Fruit fly (Drosophila melanogaster) whole organism, embryonic: Measurements from ENCODE around the gene CG32271.

ENCODE experiments used
- Atf6 ChIP-seq: fragments of 200-800 bp; sonication (Bioruptor generic); IDR thresholded peaks from 2 replicates; pipeline ENCODE4 v1.3.6; 2022; ENCODE audit warnings: missing biosample characterization, missing genetic modification characterization
- CG10274 ChIP-seq: fragments of 200-800 bp; sonication (Bioruptor generic); optimal IDR thresholded peaks from 3 replicates; lab custom pipeline; 2017; ENCODE audit warnings: missing biosample characterization, mild to moderate bottlenecking, missing genetic modification characterization
- CG10543 ChIP-seq: fragments of 200-800 bp; sonication (Bioruptor generic); optimal IDR thresholded peaks from 3 replicates; lab custom pipeline; 2017; ENCODE audit warnings: missing biosample characterization, mild to moderate bottlenecking, missing genetic modification characterization, moderate library complexity
- CG10654 ChIP-seq: fragments of 200-800 bp; sonication (Bioruptor generic); optimal IDR thresholded peaks from 2 replicates; lab custom pipeline; 2016; ENCODE audit warnings: missing biosample characterization, missing genetic modification characterization
- CG11504 ChIP-seq: fragments of 200-800 bp; sonication (Bioruptor generic); optimal IDR thresholded peaks from 3 replicates; lab custom pipeline; 2019; ENCODE audit warnings: missing biosample characterization, mild to moderate bottlenecking, missing genetic modification characterization, moderate library complexity
- CG12391 ChIP-seq: fragments of 200-800 bp; sonication (Bioruptor generic); optimal IDR thresholded peaks from 3 replicates; lab custom pipeline; 2018; ENCODE audit warnings: missing biosample characterization, mild to moderate bottlenecking, missing genetic modification characterization, moderate library complexity
- CG13123 ChIP-seq: fragments of 200-800 bp; sonication (Bioruptor generic); optimal IDR thresholded peaks from 2 replicates; lab custom pipeline; 2016; ENCODE audit warnings: missing biosample characterization, missing genetic modification characterization
- CG13894 ChIP-seq: fragments of 200-800 bp; sonication (Bioruptor generic); optimal IDR thresholded peaks from 3 replicates; lab custom pipeline; 2018; ENCODE audit warnings: missing biosample characterization, mild to moderate bottlenecking, missing genetic modification characterization, moderate library complexity
- CG15479 ChIP-seq: fragments of 200-800 bp; sonication (Bioruptor generic); optimal IDR thresholded peaks from 3 replicates; lab custom pipeline; 2019; ENCODE audit warnings: missing biosample characterization, mild to moderate bottlenecking, missing genetic modification characterization, moderate library complexity
- CG16815 ChIP-seq: fragments of 200-800 bp; sonication (Bioruptor generic); optimal IDR thresholded peaks from 3 replicates; lab custom pipeline; 2017; ENCODE audit warnings: missing biosample characterization, mild to moderate bottlenecking, missing genetic modification characterization
- CG17361 ChIP-seq: fragments of 200-800 bp; sonication (Bioruptor generic); IDR thresholded peaks from 3 replicates; pipeline ENCODE4 v1.3.6; 2022; ENCODE audit warnings: missing biosample characterization, missing genetic modification characterization
- CG2712 ChIP-seq: fragments of 200-800 bp; optimal IDR thresholded peaks from 3 replicates; lab custom pipeline; 2019; ENCODE audit warnings: missing biosample characterization, mild to moderate bottlenecking, missing genetic modification characterization, moderate library complexity
- CG3065 ChIP-seq: fragments of 200-800 bp; sonication (Bioruptor generic); optimal IDR thresholded peaks from 2 replicates; lab custom pipeline; 2016; ENCODE audit warnings: missing biosample characterization, missing genetic modification characterization
- CG3407 ChIP-seq: fragments of 200-800 bp; sonication (Bioruptor generic); optimal IDR thresholded peaks from 2 replicates; lab custom pipeline; 2018; ENCODE audit warnings: missing biosample characterization, mild to moderate bottlenecking, missing genetic modification characterization
- CG5953 ChIP-seq: fragments of 200-800 bp; sonication (Bioruptor generic); IDR thresholded peaks from 2 replicates; pipeline ENCODE4 v1.3.6; 2022; ENCODE audit warnings: missing biosample characterization, missing genetic modification characterization
- CG9437 ChIP-seq: fragments of 200-800 bp; sonication (Bioruptor generic); optimal IDR thresholded peaks from 2 replicates; lab custom pipeline; 2018; ENCODE audit warnings: missing biosample characterization, mild to moderate bottlenecking, missing genetic modification characterization
- CG9817 ChIP-seq: fragments of 200-800 bp; sonication (Bioruptor generic); optimal IDR thresholded peaks from 2 replicates; lab custom pipeline; 2018; ENCODE audit warnings: missing biosample characterization, mild to moderate bottlenecking, missing genetic modification characterization, moderate library complexity
- CoRest ChIP-seq: fragments of 200-800 bp; sonication (Bioruptor generic); optimal IDR thresholded peaks from 3 replicates; lab custom pipeline; 2018; ENCODE audit warnings: missing biosample characterization, mild to moderate bottlenecking, missing genetic modification characterization, moderate library complexity
- Elba2 ChIP-seq: fragments of 200-800 bp; sonication (Bioruptor generic); optimal IDR thresholded peaks from 3 replicates; lab custom pipeline; 2016; ENCODE audit warnings: missing biosample characterization, missing genetic modification characterization
- MTF-1 ChIP-seq: fragments of 200-800 bp; sonication (Bioruptor generic); optimal IDR thresholded peaks from 2 replicates; lab custom pipeline; 2018; ENCODE audit warnings: missing biosample characterization, mild to moderate bottlenecking, missing genetic modification characterization, borderline replicate concordance
- Neu2 ChIP-seq: fragments of 200-800 bp; sonication (Bioruptor generic); optimal IDR thresholded peaks from 3 replicates; lab custom pipeline; 2016; ENCODE audit warnings: missing biosample characterization, missing genetic modification characterization, borderline replicate concordance
- Opbp ChIP-seq: fragments of 200-800 bp; sonication (Bioruptor generic); IDR thresholded peaks from 3 replicates; pipeline ENCODE4 v1.3.6; 2022; ENCODE audit warnings: missing biosample characterization, missing genetic modification characterization; ENCODE audit not compliant: partially characterized antibody
- Rx ChIP-seq: fragments of 200-800 bp; sonication (Bioruptor generic); IDR thresholded peaks from 2 replicates; pipeline ENCODE4 v1.3.6; 2022; ENCODE audit warnings: missing biosample characterization, missing genetic modification characterization
- Stat92E ChIP-seq, 3 experiments: fragments of >200 bp in 2 of 3; fragments of 200-800 bp in 1 of 3; sonication (Bioruptor generic) in 1 of 3; optimal IDR thresholded peaks; 2 replicates each; lab custom pipeline; 2017 to 2019; ENCODE audit warnings: missing biosample characterization in 3 of 3, missing genetic modification characterization in 3 of 3, mild to moderate bottlenecking in 1 of 3, moderate library complexity in 1 of 3
- Tbp ChIP-seq: fragments of >200 bp; optimal IDR thresholded peaks from 2 replicates; lab custom pipeline; 2018; ENCODE audit warnings: missing biosample characterization, missing genetic modification characterization
- Vsx1 ChIP-seq: fragments of 200-800 bp; sonication (Bioruptor generic); optimal IDR thresholded peaks from 2 replicates; lab custom pipeline; 2017; ENCODE audit warnings: missing biosample characterization, mild to moderate bottlenecking, missing genetic modification characterization, missing genetic modification reagents
- Xbp1 ChIP-seq: fragments of 200-800 bp; sonication (Bioruptor generic); optimal IDR thresholded peaks from 3 replicates; lab custom pipeline; 2016; ENCODE audit warnings: missing biosample characterization, mild to moderate bottlenecking, missing genetic modification characterization
- ac ChIP-seq: fragments of 200-800 bp; sonication (Bioruptor generic); optimal IDR thresholded peaks from 3 replicates; lab custom pipeline; 2017; ENCODE audit warnings: missing biosample characterization, mild to moderate bottlenecking, missing genetic modification characterization
- al ChIP-seq: fragments of 200-800 bp; sonication (Bioruptor generic); IDR thresholded peaks from 2 replicates; pipeline ENCODE4 v1.3.6; 2022; ENCODE audit warnings: missing biosample characterization, missing genetic modification characterization
- ap ChIP-seq: fragments of 200-800 bp; sonication (Bioruptor generic); IDR thresholded peaks from 2 replicates; pipeline ENCODE4 v1.3.6; 2022; ENCODE audit warnings: missing biosample characterization, missing genetic modification characterization
- btn ChIP-seq: fragments of 200-800 bp; sonication (Bioruptor generic); optimal IDR thresholded peaks from 2 replicates; lab custom pipeline; 2016; ENCODE audit warnings: missing biosample characterization, missing genetic modification characterization
- cas ChIP-seq: fragments of 200-800 bp; sonication (Bioruptor generic); IDR thresholded peaks from 2 replicates; pipeline ENCODE4 v1.3.6; 2022; ENCODE audit warnings: missing biosample characterization, missing genetic modification characterization
- da ChIP-seq: fragments of 200-800 bp; sonication (Bioruptor generic); optimal IDR thresholded peaks from 2 replicates; lab custom pipeline; 2016; ENCODE audit warnings: missing biosample characterization, missing genetic modification characterization
- dan ChIP-seq: fragments of 200-800 bp; sonication (Bioruptor generic); IDR thresholded peaks from 2 replicates; pipeline ENCODE4 v1.3.6; 2022; ENCODE audit warnings: missing biosample characterization, missing genetic modification characterization
- dimm ChIP-seq: fragments of 200-800 bp; sonication (Bioruptor generic); IDR thresholded peaks from 2 replicates; pipeline ENCODE4 v1.3.6; 2022; ENCODE audit warnings: missing biosample characterization, missing genetic modification characterization
- dpn ChIP-seq, 2 experiments: fragments of 200-800 bp; sonication (Bioruptor generic); optimal IDR thresholded peaks; 3 replicates each; lab custom pipeline; 2016; ENCODE audit warnings: missing biosample characterization in 2 of 2, missing genetic modification characterization in 2 of 2
- dysf ChIP-seq: fragments of 200-800 bp; sonication (Bioruptor generic); IDR thresholded peaks from 3 replicates; pipeline ENCODE4 v1.3.6; 2022; ENCODE audit warnings: missing biosample characterization, missing genetic modification characterization
- esg ChIP-seq: fragments of 200-800 bp; sonication (Bioruptor generic); conservative IDR thresholded peaks from 2 replicates; pipeline ENCODE4 v1.3.6; 2022; ENCODE audit warnings: missing biosample characterization, missing genetic modification characterization
- fd3F ChIP-seq: fragments of 200-800 bp; sonication (Bioruptor generic); optimal IDR thresholded peaks from 2 replicates; lab custom pipeline; 2018; ENCODE audit warnings: missing biosample characterization, mild to moderate bottlenecking, missing genetic modification characterization, moderate library complexity
- ftz-f1 ChIP-seq: fragments of 200-800 bp; sonication (Bioruptor generic); optimal IDR thresholded peaks from 2 replicates; lab custom pipeline; 2016; ENCODE audit warnings: missing biosample characterization, missing genetic modification characterization
- ind ChIP-seq: fragments of 200-800 bp; sonication (Bioruptor generic); optimal IDR thresholded peaks from 3 replicates; lab custom pipeline; 2016; ENCODE audit warnings: missing biosample characterization, missing genetic modification characterization
- jigr1 ChIP-seq: fragments of 200-800 bp; sonication (Bioruptor generic); IDR thresholded peaks from 3 replicates; pipeline ENCODE4 v1.3.6; 2022; ENCODE audit warnings: missing biosample characterization, missing genetic modification characterization
- jing ChIP-seq: fragments of 200-800 bp; sonication (Bioruptor generic); optimal IDR thresholded peaks from 2 replicates; lab custom pipeline; 2018; ENCODE audit warnings: missing biosample characterization, mild to moderate bottlenecking, missing genetic modification characterization
- mirr ChIP-seq: fragments of 200-800 bp; sonication (Bioruptor generic); optimal IDR thresholded peaks from 3 replicates; lab custom pipeline; 2018; ENCODE audit warnings: missing biosample characterization, mild to moderate bottlenecking, missing genetic modification characterization
- pho ChIP-seq: fragments of 200-800 bp; sonication (Bioruptor generic); optimal IDR thresholded peaks from 2 replicates; lab custom pipeline; 2016; ENCODE audit warnings: missing biosample characterization, missing genetic modification characterization
- schlank ChIP-seq: fragments of 200-800 bp; sonication (Bioruptor generic); optimal IDR thresholded peaks from 2 replicates; lab custom pipeline; 2018; ENCODE audit warnings: missing biosample characterization, mild to moderate bottlenecking, missing genetic modification characterization
- scrt ChIP-seq: fragments of 200-800 bp; sonication (Bioruptor generic); optimal IDR thresholded peaks from 2 replicates; lab custom pipeline; 2018; ENCODE audit warnings: missing biosample characterization, mild to moderate bottlenecking, missing genetic modification characterization, moderate library complexity
- tgo ChIP-seq: fragments of 200-800 bp; sonication (Bioruptor generic); IDR thresholded peaks from 3 replicates; pipeline ENCODE4 v1.3.6; 2022; ENCODE audit warnings: missing biosample characterization, missing genetic modification characterization
- trem ChIP-seq: fragments of 200-800 bp; optimal IDR thresholded peaks from 3 replicates; lab custom pipeline; 2019; ENCODE audit warnings: missing biosample characterization, mild to moderate bottlenecking, missing genetic modification characterization, moderate library complexity
- tup ChIP-seq: fragments of 200-800 bp; sonication (Bioruptor generic); optimal IDR thresholded peaks from 2 replicates; lab custom pipeline; 2016; ENCODE audit warnings: missing biosample characterization, mild to moderate bottlenecking, missing genetic modification characterization, moderate library complexity
- wek ChIP-seq: fragments of 200-800 bp; sonication (Bioruptor generic); optimal IDR thresholded peaks from 3 replicates; lab custom pipeline; 2018; ENCODE audit warnings: missing biosample characterization, mild to moderate bottlenecking, missing genetic modification characterization, moderate library complexity

Gene CG32271

dm6 chr3L:3197464-3197863 is 5.5 kb downstream of the CG32271 start, which contains the start of gene CG14966 (continued):
- no peak for TF ChIP-seq al (GFP tag; lab: Robert Waterston, UW)
- TF ChIP-seq wek (GFP tag; lab: Kevin White, UChicago) = no peak
- no peak for TF ChIP-seq CG3065 (GFP tag; lab: Kevin White, UChicago)
- no peak for TF ChIP-seq jing (GFP tag; lab: Kevin White, UChicago)
- no peak for TF ChIP-seq dimm (GFP tag; lab: Robert Waterston, UW)
- no peak for TF ChIP-seq CG9437
- no peak for TF ChIP-seq dysf (GFP tag; lab: Robert Waterston, UW)
- TF ChIP-seq ac (GFP tag; lab: Kevin White, UChicago) = no peak
- peak; percentile 6 for TF ChIP-seq CG9817 (tag; lab: Kevin White, UChicago)
- TF ChIP-seq da (GFP tag; lab: Kevin White, UChicago) = no peak
- TF ChIP-seq ind (GFP tag; lab: Kevin White, UChicago) = peak; percentile 19
- peak; percentile 52 for TF ChIP-seq Xbp1 (GFP tag; lab: Kevin White, UChicago)
- no peak for TF ChIP-seq tgo (GFP tag; lab: Robert Waterston, UW)
- no peak for TF ChIP-seq dan (GFP tag; lab: Robert Waterston, UW)
- no peak for TF ChIP-seq Vsx1
- peak; percentile 44 for TF ChIP-seq CG2712 (tag; lab: Kevin White, UChicago)
- TF ChIP-seq CG13123 (GFP tag; lab: Kevin White, UChicago) = no peak
- TF ChIP-seq Elba2 (GFP tag; lab: Kevin White, UChicago) = no peak
- peak; percentile 87 for TF ChIP-seq Opbp (GFP tag; lab: Robert Waterston, UW)
- TF ChIP-seq scrt (GFP tag; lab: Kevin White, UChicago) = peak; percentile 96
- peak; percentile 13 for TF ChIP-seq CG10543
- no peak for TF ChIP-seq MTF-1
- TF ChIP-seq schlank (tag; lab: Kevin White, UChicago) = no peak
- TF ChIP-seq CG10274 (GFP tag; lab: Kevin White, UChicago) = no peak
- TF ChIP-seq ftz-f1 (GFP tag; lab: Kevin White, UChicago) = no peak
- TF ChIP-seq trem (tag; lab: Kevin White, UChicago) = peak; percentile 76
- TF ChIP-seq Neu2 (GFP tag; lab: Kevin White, UChicago) = no peak
- TF ChIP-seq fd3F (GFP tag; lab: Kevin White, UChicago) = no peak
- TF ChIP-seq CG10654 (GFP tag; lab: Kevin White, UChicago) = no peak
- peak; percentile 20 to 48 for TF ChIP-seq dpn (GFP tag; optimal IDR thresholded peaks at IDR 0.05; lab: Kevin White, UChicago)
- TF ChIP-seq jigr1 (GFP tag; lab: Robert Waterston, UW) = no peak
- TF ChIP-seq CG3407 = no peak
- no peak for TF ChIP-seq Rx (GFP tag; lab: Robert Waterston, UW)
- no peak for TF ChIP-seq esg
- TF ChIP-seq CG17361 (GFP tag; lab: Robert Waterston, UW) = 0 out of 3 replicates have a peak, but pooled peaks have one; percentile 24
- peak in 1 of 3 experiments; percentile 80 for TF ChIP-seq Stat92E (GFP tag; optimal IDR thresholded peaks at IDR 0.05; lab: Kevin White, UChicago)
- TF ChIP-seq CG12391 (tag; lab: Kevin White, UChicago) = peak; percentile 33
- TF ChIP-seq Tbp = no peak
- TF ChIP-seq mirr = peak; percentile 30
- TF ChIP-seq cas = no peak
- peak; percentile 58 for TF ChIP-seq CG13894
- no peak for TF ChIP-seq btn (GFP tag; lab: Kevin White, UChicago)
- no peak for TF ChIP-seq ap
- peak; percentile 45 for TF ChIP-seq CoRest (tag; lab: Kevin White, UChicago)
- no peak for TF ChIP-seq CG15479
- TF ChIP-seq CG16815 (GFP tag; lab: Kevin White, UChicago) = no peak
- TF ChIP-seq Atf6 (GFP tag; lab: Robert Waterston, UW) = no peak
- peak; percentile 29 for TF ChIP-seq pho (GFP tag; lab: Kevin White, UChicago)
- no peak for TF ChIP-seq tup (GFP tag; lab: Kevin White, UChicago)
- peak; percentile 32 for TF ChIP-seq CG11504 (tag; lab: Kevin White, UChicago)
- TF ChIP-seq CG5953 = no peak
